Worm (Caenorhabditis elegans) whole organism, L4/young adult: Measurements from ENCODE around the gene srg-13.

Experiments
- W03F9.2 ChIP-seq: fragments of 150-350 bp; optimal IDR thresholded peaks from 2 replicates; lab custom pipeline; 2014; ENCODE audit warnings: missing biosample characterization, missing genetic modification characterization
- dao-5 ChIP-seq: sonication (generic microtip); optimal IDR thresholded peaks from 2 replicates; lab custom pipeline; 2016; ENCODE audit warnings: missing genotype, missing genetic modification characterization, moderate library complexity, missing compliant biosample characterization
- him-1 ChIP-seq: sonication (generic microtip); optimal IDR thresholded peaks from 2 replicates; lab custom pipeline; 2016; ENCODE audit warnings: missing genotype, missing genetic modification reagents, missing genetic modification characterization, missing compliant biosample characterization

srg-13 gene

DNA sequence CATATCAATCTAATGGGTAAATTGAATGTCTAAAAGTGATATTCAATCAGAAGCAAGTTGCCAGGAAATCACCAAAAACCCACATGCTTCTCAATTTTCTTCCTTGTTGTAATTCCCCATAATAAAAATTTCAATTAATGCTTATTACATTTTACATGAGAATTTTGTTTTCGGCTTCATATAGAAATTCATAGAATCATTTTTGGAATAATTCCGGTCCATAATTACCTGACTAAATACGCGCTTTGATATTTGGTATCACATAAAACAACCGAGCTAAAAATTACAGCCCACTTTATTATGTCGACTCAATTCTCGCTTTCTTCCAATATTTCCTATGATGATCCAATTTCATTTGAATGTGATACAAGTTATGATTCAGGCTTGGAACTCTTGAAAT is at the start of gene srg-13:
TSS of gene srg-13 (plus strand) at position 301 of the 400 bp plus-strand sequence.
- TF ChIP-seq him-1 (tag; lab: Kevin White, UChicago): no peak

DNA sequence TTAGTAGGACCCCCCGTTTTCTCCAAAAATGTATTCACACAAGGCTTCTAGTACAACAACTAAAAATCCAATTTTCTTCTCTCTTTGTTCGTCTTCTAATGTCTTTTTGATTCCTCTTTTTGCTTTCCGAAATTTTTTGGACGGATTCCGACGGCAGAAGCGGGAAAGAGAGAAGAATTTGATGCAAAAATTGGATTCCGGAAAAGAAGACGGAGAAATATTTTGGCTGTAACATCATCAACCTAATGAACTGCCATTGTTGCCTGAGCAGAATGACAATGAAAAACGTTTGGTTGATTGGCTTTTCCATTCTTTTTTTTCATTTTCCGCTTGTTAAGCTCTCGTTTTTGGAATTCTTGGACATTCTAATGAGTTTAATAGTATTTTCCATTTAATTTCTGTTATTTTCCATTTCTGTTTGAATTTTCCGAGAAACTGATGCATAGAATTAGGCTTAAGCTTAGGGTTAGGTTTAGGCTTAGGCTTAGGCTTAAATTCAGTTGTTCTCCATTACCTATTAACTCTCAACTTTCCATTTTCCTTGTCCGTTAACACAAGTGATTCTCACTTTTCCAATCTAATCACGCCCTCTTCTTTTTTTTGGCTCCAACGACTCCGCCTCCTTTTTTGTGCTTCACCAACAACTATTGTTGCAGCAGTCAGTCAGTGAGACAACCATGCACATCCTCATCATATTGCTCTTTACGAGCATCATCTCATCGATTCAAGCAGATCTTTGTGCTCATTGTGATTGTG is 49.5 kb upstream of the srg-13 start, which contains the start of gene lron-5:
TSS of gene lron-5 (plus strand) at position 655 of the 756 bp plus-strand sequence.
- TF ChIP-seq W03F9.2 (no peak), dao-5 (no peak), him-1 (tag; lab: Kevin White, UChicago) (no peak)

DNA sequence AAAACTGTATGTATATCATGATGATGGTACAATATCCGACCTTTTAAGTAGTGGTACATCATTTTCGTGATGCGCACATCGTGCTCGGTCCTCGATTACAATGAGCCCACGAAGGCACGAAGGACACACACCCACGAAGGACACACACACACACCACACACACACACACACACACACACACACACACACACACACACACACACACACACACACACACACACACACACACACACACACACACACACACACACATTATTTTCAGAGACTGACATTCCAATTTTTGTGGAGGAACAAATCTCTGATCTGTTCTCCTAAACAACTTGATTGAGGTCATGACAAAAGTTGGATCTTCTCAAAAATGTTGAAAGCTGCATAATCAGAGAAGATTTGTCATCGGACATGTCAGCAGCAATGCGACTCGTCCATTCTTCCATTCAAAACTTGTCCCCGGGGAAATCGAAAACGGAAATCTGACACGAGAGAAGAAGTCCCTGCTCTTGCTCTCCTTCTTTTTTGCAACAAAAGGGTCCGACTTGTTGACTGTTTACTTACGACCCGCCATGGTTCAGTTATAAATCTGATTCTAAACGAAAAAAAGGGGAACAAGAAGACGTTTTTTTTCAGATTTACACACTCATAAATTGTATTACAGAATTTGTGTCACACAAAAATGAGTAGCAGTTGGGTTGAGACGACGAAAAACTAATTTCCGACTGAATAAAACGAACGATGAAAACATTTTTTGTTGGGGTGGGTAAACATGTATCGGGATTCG is 45.7 kb upstream of the srg-13 start:
- no peak for TF ChIP-seq dao-5
- TF ChIP-seq him-1 (tag; lab: Kevin White, UChicago): no peak
- TF ChIP-seq W03F9.2: no peak

DNA sequence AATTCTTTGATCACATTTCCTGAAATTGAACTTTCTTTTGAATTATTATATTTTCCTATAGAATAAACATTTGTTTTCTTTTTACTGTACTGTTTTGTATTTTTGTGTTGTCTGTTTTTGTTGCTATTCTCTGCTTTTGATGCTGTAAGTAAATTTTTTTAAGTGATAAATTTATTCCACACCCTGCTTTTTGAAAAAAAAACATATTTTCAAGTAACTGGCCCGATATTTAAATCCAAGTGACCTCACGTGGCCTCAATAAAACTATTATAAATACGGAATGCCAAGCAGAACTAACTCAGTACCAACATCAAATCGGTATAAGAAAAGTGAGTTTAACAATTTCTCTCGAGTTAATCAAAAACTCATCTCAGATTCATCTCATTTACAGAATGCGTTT is 43.9 kb upstream of the srg-13 start, which contains the start of gene clec-151:
TSS of gene clec-151 (plus strand) at position 301 of the 400 bp plus-strand sequence.
- TF ChIP-seq W03F9.2 (no peak), dao-5 (no peak), him-1 (tag; lab: Kevin White, UChicago) (no peak)

DNA sequence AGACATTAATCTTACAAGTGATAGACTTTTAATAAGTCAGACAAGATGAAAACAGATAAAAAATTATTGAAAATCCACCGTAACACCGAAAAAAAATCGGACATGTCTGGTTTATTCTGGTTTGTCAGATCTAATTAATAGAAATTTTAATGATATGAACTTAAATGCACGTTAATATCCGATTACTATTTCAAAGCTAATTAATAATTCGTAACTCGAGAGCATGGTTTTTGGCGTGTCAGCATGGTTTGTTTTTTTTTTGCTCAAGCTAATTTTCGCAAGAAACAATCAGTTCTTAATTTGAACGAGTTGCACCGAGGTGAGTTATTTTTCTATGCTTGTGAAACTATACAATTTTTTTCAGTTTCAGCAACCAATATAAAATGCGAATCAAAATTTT is 37.1 kb upstream of the srg-13 start, which contains the start of gene clec-153:
TSS of gene clec-153 (plus strand) at position 301 of the 400 bp plus-strand sequence.
- TF ChIP-seq him-1 (tag; lab: Kevin White, UChicago) (no peak), dao-5 (no peak)

DNA sequence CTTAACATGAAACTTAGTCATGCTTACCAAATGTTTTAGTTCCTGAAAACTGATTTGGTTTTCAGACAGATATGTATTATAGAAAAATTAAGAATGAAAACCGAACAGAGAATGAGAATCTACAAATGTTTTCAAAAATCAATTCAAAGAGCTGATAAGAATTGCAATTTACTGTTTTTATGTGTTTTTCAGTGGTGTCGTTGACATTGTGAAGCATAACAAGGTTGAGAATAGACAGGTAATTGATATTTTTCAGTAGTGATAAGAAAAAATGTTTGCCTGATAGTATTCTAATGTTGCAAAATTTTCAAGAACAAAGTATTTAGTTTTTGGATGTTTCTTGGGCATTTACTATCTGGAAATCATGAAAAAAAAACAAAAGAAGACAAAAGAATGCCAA is 28.8 kb upstream of the srg-13 start, which contains the start of gene pfas-1:
TSS of gene pfas-1 (minus strand) at position 49 of the 400 bp plus-strand sequence.
- TF ChIP-seq dao-5: no peak
- TF ChIP-seq W03F9.2: no peak
- no peak for TF ChIP-seq him-1 (tag; lab: Kevin White, UChicago)

DNA sequence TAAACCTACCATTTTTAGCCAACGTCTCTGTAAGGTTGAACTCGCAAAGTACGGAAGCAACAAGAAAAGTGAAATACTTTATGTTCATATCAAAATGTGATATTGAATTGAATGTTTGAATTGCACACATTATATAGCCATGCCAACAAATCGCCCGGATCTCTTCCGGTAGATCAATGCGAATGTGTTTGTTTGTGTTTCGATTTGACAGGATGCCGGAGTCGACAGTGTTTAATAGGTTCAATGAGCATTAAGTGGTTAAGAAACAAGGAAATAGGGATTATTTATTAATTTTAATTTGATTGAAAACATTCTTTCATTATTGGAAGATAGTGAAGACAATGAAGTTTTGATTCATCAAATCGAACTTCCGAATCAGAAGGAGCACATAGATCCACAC is 25.8 kb upstream of the srg-13 start, which contains the start of gene pqn-29:
TSS of gene pqn-29 (minus strand) at position 101 of the 400 bp plus-strand sequence.
- TF ChIP-seq him-1 (tag; lab: Kevin White, UChicago) (no peak), W03F9.2 (no peak), dao-5 (no peak)

DNA sequence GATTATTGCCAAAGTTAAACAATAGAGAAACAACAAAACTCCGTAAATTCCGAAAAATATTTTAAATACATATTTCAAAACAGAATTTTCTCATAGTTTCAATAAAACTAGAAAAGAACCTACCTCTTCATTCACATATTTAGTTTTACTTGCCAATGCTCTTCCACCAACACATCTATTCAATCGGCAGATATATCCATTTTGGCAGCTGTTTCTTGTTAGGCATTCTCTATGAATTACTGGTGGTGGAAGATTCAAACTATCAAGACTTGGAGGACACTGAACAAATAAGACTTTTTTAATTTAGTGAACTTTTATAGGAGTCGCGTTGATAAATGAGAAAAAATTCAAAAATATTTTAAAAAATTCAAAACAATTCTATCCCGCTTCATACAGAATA is 24.7 kb upstream of the srg-13 start:
- TF ChIP-seq W03F9.2: no peak
- TF ChIP-seq dao-5: no peak
- TF ChIP-seq him-1 (tag; lab: Kevin White, UChicago): no peak

DNA sequence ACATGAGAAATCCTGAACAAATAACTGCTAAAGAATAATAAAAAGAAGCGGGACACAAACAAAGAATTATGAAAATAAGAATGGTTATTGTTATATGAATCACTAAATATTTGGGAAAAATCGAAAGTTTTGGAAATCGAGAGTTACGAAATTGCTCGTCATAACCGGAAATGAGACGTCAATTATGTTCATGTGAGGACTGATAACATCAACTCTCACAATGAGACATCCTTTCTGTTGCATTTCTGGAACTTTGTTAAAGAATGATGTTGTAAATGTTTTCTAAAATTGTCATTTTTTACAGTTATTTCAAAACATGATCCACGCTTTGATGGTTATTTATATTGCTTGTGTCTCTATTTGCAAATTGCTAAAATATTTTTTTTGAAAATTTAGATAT is 24.2 kb upstream of the srg-13 start, which contains the start of gene T23F11.6:
TSS of gene T23F11.6 (minus strand) at position 45 of the 400 bp plus-strand sequence.
- TF ChIP-seq W03F9.2 (no peak), him-1 (tag; lab: Kevin White, UChicago) (no peak), dao-5 (no peak)

DNA sequence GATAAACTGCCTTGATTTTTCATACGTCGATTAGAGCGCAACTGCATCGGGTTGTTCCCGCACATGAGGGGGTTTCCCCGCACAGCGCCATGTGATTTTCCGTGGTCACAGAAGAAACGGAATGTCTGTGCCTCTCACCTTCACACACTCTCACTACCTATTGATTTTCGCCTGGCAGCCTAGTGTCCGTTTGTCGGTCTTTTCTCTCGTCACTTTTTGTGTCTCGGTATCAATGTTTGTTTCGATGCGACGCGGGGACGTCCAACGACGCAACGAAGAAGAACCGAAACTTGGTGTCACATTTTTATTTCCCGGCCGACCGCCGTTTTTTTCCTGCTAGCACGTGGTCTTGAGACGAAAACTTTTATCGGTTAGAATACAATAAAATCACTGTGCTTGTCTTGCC is 22.7 kb upstream of the srg-13 start:
- TF ChIP-seq him-1 (tag; lab: Kevin White, UChicago): peak; percentile 89
- TF ChIP-seq W03F9.2: peak; percentile 57
- no peak for TF ChIP-seq dao-5

DNA sequence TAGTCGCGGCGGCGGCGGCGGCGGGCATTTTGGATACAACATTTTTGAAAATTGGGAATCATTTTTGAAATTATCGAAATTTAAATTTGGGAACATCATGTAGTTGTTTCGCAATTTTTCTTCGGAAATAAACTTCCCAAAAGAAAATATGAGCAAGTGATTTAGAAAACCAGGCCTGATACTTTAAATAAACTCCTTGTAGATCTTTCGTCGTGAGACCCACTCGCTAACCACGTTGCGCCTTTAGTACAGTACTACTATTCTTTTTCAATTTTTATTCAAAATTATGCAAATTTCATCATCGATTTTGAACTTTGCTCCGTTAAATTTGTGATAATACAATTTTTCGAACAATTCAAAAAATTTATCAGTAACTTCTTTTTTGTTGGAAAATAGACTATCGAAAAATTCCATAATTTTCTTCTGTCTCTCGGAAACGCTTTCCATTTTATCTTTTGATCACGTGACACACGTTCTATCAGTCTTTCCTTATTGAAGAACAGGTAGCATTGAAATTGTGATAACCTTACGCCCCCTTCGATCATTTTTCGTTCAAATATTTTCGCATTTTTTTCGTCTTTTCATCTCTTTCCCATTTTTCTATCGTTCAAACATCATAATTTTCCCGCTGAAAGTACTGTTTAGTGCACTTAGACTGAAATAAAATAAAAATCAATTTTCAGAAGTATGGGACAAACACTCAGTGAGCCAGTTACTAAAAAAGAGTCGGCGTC is 22.1 kb upstream of the srg-13 start, which contains the start of gene ppm-2:
TSS of gene ppm-2 (plus strand) at position 684 of the 734 bp plus-strand sequence.
- no peak for TF ChIP-seq dao-5
- TF ChIP-seq W03F9.2: no peak
- no peak for TF ChIP-seq him-1 (tag; lab: Kevin White, UChicago)

DNA sequence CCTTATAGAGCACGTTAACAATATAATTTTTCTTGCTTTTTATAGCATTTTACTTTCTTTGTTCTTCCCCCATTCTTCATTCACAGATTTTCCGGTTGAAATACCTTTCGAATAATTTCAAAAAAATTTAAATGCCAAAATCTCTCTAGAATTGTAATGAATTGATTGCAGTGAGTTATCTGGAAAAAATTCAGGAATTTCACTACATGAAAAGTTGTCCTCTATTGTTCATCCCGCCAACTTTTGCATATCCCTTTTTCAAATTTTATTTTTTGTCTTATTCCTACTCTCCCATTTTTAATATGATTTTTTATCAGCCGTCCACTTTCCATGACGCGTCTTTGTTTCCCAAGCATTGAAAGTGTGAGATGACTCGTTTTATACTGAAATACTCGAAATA is 18.7 kb upstream of the srg-13 start:
- no peak for TF ChIP-seq W03F9.2
- TF ChIP-seq him-1 (tag; lab: Kevin White, UChicago): no peak
- no peak for TF ChIP-seq dao-5

DNA sequence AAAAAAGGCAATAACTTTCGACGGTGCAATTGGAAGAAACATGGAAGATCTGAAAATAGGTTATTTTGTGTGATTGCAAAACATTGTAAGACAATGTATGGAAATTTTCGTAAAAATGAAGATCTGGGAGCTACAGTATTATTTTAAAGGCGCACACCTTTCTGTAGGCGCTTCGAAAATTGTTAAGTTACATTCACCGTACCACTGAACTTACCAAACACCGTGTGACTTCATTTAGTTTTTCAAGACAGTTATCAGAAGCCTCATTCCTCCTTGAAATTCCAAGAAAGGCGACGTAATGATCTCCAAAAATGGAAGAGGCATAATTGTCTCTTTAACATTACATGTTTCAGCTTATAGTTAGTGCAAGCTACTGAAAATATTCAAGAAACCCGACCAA is 18.1 kb upstream of the srg-13 start:
- TF ChIP-seq him-1 (tag; lab: Kevin White, UChicago) (no peak), W03F9.2 (no peak), dao-5 (no peak)

DNA sequence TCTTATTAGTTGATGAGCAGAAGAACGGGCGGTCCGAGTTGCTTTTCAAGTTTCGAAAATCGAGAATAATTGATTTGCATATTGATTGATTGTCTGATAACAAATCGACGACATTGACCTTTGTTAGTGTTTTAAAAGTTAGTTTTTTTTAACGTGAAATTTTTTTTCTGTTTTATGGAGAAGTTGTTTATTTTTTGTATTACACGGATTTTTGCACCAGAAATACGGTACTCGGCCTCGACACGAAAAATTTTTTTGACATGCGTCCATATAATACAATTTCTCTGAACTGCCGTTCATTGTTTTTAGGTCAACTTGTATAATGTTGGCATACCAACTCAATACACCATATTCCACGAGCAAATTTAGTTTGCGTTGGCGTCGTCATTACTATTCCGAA is 16.6 kb upstream of the srg-13 start, which contains the start of gene T23F11.2:
TSS of gene T23F11.2 (minus strand) at position 101 of the 400 bp plus-strand sequence.
- no peak for TF ChIP-seq W03F9.2
- no peak for TF ChIP-seq dao-5
- TF ChIP-seq him-1 (tag; lab: Kevin White, UChicago): no peak
